Worm (Caenorhabditis elegans) whole organism, midembryonic: ENCODE measurements around the gene mig-22.

Source experiments
- T22C8.4 ChIP-seq: fragments of 200-800 bp; sonication (Bioruptor generic); IDR thresholded peaks from 2 replicates; pipeline ENCODE4 v1.3.6; 2022; ENCODE audit warnings: missing genetic modification characterization, missing compliant biosample characterization
- cog-1 ChIP-seq: sonication (generic microtip); optimal IDR thresholded peaks from 2 replicates; lab custom pipeline; 2016; ENCODE audit warnings: missing genetic modification characterization, missing compliant biosample characterization
- flt-1 ChIP-seq: fragments of 200-800 bp; sonication (Bioruptor generic); IDR thresholded peaks from 2 replicates; pipeline ENCODE4 v1.3.6; 2022; ENCODE audit warnings: missing genetic modification characterization, missing compliant biosample characterization
- klf-2 ChIP-seq: fragments of 200-800 bp; sonication (Bioruptor generic); conservative IDR thresholded peaks from 2 replicates; pipeline ENCODE4 v1.3.6; 2022; ENCODE audit warnings: missing genetic modification reagents, missing genetic modification characterization, missing compliant biosample characterization
- med-1 ChIP-seq: sonication (generic microtip); optimal IDR thresholded peaks from 2 replicates; lab custom pipeline; 2017; ENCODE audit warnings: missing genetic modification characterization, mild to moderate bottlenecking, missing compliant biosample characterization, antibody characterized with exemption, missing genetic modification reagents; ENCODE audit not compliant: insufficient read depth
- ref-1 ChIP-seq: fragments of 200-800 bp; sonication (Bioruptor generic); conservative IDR thresholded peaks from 2 replicates; pipeline ENCODE4 v1.3.6; 2022; ENCODE audit warnings: missing genetic modification reagents, missing genetic modification characterization, missing compliant biosample characterization
- tab-1 ChIP-seq: fragments of 200-800 bp; sonication (Bioruptor generic); IDR thresholded peaks from 2 replicates; pipeline ENCODE4 v1.3.6; 2022; ENCODE audit warnings: missing genetic modification characterization, missing compliant biosample characterization
- ztf-23 ChIP-seq: fragments of 200-800 bp; sonication (Bioruptor generic); IDR thresholded peaks from 2 replicates; pipeline ENCODE4 v1.3.6; 2022; ENCODE audit warnings: missing genetic modification reagents, missing genetic modification characterization, missing compliant biosample characterization
- ztf-29 ChIP-seq: fragments of 200-800 bp; sonication (Bioruptor generic); IDR thresholded peaks from 2 replicates; pipeline ENCODE4 v1.3.6; 2022; ENCODE audit warnings: missing genetic modification reagents, missing genetic modification characterization, missing compliant biosample characterization

mig-22 gene

DNA sequence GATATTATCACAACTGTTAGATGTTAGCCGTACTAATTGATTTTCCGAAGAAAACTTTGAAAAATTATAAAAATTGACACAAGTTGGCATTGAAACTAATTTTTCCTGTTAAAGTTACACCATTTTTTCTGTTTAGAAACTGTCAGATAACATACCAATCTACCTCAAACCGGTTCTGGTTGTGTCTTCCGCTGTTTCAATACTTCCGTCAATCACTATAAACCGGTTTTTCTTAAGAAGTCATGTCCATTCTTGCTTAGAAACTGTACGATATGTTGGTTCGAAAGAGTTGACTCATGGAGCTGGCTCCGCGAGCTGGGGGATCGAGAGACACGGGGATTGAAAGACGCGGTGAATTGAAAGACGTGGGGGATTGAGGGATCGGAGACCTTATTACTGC lies 3.1 kb upstream of the mig-22 start:
- TF ChIP-seq flt-1 (GFP tag; lab: Robert Waterston, UW): no peak
- TF ChIP-seq ztf-29 (GFP tag; lab: Robert Waterston, UW): no peak
- TF ChIP-seq T22C8.4 (GFP tag; lab: Robert Waterston, UW): no peak
- TF ChIP-seq klf-2 (GFP tag; lab: Robert Waterston, UW): no peak
- no peak for TF ChIP-seq cog-1
- TF ChIP-seq ref-1: no peak
- TF ChIP-seq med-1: no peak
- TF ChIP-seq ztf-23 (GFP tag; lab: Robert Waterston, UW): no peak
- TF ChIP-seq tab-1 (GFP tag; lab: Robert Waterston, UW): no peak

DNA sequence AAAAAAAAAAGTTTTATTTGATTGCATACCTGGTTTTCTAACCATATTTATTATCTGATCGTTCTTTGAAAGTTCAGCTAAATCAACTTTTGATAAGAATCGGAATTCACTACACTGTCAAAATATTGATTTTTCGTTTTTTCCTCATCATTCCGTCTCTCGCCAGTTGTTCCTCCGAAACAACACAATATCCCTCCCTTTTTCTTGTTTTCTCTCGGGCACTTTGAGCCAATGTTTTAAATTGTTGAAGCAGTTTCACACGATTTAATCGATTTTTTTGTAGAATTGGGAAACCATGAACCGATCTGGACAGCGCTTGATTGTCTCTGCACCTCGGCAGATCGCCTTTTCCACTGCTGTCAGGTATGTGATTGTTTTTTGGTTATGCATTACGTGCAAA lies 2.1 kb upstream of the mig-22 start, which contains the start of gene K02D10.1:
TSS of gene K02D10.1 (plus strand) at position 284 of the 400 bp plus-strand sequence.
- TF ChIP-seq ztf-23 (GFP tag; lab: Robert Waterston, UW) (no peak), ref-1 (no peak), flt-1 (GFP tag; lab: Robert Waterston, UW) (no peak), T22C8.4 (GFP tag; lab: Robert Waterston, UW) (peak; percentile 50; the same call in 1 of the 2 replicates), tab-1 (GFP tag; lab: Robert Waterston, UW) (no peak), cog-1 (no peak), ztf-29 (GFP tag; lab: Robert Waterston, UW) (no peak)

DNA sequence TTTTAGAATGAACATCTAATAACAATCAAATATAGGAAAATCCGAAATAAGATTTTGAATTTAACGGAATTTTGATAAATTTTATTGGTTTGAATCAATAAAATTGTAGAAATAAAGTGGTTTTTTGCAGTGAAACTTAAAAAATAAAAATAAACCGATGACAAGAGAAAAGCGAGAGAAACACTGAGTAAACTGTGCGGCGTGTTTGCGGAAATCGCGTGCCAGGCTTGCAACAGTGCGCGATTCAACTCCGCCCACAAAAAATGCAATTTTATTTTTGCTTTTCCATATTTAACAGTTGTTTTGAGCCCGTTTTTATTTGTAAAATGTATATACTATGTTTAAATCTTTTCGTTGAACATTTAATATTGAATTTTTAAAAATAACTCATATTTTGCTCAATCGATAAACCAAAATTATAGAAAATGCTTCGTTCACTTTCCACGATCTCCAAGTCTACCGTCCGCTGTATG lies 783 bp upstream of the mig-22 start, which contains the start of gene mtss-1:
TSS of gene mtss-1 (plus strand) at position 423 of the 473 bp plus-strand sequence.
- peak; percentile 88 for TF ChIP-seq ztf-23 (GFP tag; lab: Robert Waterston, UW)
- TF ChIP-seq ztf-29 (GFP tag; lab: Robert Waterston, UW): peak; percentile 75
- TF ChIP-seq ref-1: no peak
- TF ChIP-seq med-1: peak; percentile 94
- peak; percentile 76 for TF ChIP-seq klf-2 (GFP tag; lab: Robert Waterston, UW)
- TF ChIP-seq T22C8.4 (GFP tag; lab: Robert Waterston, UW): peak; percentile 71
- peak; percentile 71 for TF ChIP-seq cog-1
- TF ChIP-seq tab-1 (GFP tag; lab: Robert Waterston, UW): peak; percentile 87
- TF ChIP-seq flt-1 (GFP tag; lab: Robert Waterston, UW): peak; percentile 90

DNA sequence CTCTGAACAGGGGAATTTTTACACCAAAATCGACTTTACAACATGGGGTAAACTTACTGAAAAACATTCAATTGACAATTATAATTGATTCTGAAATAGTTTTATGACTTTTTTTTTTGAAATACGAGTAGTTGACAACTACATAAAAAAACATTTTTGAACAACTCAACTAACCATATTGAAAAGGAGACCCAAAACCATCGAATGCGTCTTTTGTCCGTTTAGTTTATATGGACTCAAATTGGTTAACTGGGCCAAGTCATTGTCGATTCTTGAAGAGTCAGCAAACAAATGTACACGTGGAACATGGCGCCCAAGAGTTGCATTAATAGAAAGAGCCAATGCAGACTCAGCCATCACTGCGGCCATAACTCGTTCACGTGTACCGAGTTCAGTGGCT lies 675 bp downstream of the mig-22 start:
- TF ChIP-seq ztf-29 (GFP tag; lab: Robert Waterston, UW): no peak
- no peak for TF ChIP-seq med-1
- TF ChIP-seq klf-2 (GFP tag; lab: Robert Waterston, UW): no peak
- TF ChIP-seq cog-1: no peak
- TF ChIP-seq flt-1 (GFP tag; lab: Robert Waterston, UW): no peak
- TF ChIP-seq tab-1 (GFP tag; lab: Robert Waterston, UW): no peak
- TF ChIP-seq ztf-23 (GFP tag; lab: Robert Waterston, UW): no peak
- TF ChIP-seq ref-1: no peak
- no peak for TF ChIP-seq T22C8.4 (GFP tag; lab: Robert Waterston, UW)

DNA sequence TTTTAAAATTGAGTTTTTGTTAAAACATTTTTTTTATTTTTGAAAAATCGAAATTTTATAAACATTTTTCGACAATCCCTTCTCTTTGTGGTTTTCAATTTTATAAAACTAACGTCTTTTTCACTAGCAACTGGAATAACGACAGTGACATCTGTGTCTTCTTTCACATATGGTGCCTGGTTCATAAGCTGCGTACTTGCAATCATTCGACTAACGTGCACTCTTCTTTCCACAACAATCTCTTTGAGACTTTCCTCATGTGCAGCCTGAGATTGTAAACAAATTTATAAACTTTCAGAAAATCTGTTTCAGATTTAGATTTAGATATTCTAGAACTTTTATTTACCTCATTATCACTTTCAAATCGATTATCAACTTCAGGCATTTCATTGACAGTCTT lies 2.1 kb downstream of the mig-22 start:
- no peak for TF ChIP-seq med-1
- TF ChIP-seq ztf-29 (GFP tag; lab: Robert Waterston, UW): no peak
- no peak for TF ChIP-seq ztf-23 (GFP tag; lab: Robert Waterston, UW)
- TF ChIP-seq tab-1 (GFP tag; lab: Robert Waterston, UW): no peak
- TF ChIP-seq klf-2 (GFP tag; lab: Robert Waterston, UW): no peak
- TF ChIP-seq flt-1 (GFP tag; lab: Robert Waterston, UW): no peak
- no peak for TF ChIP-seq T22C8.4 (GFP tag; lab: Robert Waterston, UW)
- TF ChIP-seq ref-1: no peak
- no peak for TF ChIP-seq cog-1

DNA sequence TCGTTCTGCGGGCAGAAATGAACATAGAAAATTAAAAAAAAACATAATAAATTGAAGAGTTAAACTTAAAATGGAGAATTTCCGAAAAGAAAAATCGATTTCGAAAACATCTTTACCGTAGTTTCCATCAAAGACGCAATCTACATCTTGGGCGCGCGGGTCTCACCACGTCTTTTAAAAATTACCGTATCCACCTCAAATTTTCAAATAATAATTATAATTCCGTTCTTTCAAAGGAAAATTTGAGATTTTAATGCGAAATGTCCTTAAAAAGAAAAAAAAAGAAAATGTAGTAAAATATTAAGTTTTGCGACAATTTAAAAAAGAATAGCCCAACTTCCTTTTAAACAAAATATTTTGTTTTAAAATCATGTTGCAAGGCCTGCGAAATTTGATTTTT lies 4.0 kb downstream of the mig-22 start:
- TF ChIP-seq ztf-29 (GFP tag; lab: Robert Waterston, UW): no peak
- no peak for TF ChIP-seq flt-1 (GFP tag; lab: Robert Waterston, UW)
- TF ChIP-seq cog-1: no peak
- TF ChIP-seq ztf-23 (GFP tag; lab: Robert Waterston, UW): no peak
- no peak for TF ChIP-seq ref-1
- no peak for TF ChIP-seq tab-1 (GFP tag; lab: Robert Waterston, UW)
- TF ChIP-seq klf-2 (GFP tag; lab: Robert Waterston, UW): no peak
- no peak for TF ChIP-seq T22C8.4 (GFP tag; lab: Robert Waterston, UW)
- no peak for TF ChIP-seq med-1

DNA sequence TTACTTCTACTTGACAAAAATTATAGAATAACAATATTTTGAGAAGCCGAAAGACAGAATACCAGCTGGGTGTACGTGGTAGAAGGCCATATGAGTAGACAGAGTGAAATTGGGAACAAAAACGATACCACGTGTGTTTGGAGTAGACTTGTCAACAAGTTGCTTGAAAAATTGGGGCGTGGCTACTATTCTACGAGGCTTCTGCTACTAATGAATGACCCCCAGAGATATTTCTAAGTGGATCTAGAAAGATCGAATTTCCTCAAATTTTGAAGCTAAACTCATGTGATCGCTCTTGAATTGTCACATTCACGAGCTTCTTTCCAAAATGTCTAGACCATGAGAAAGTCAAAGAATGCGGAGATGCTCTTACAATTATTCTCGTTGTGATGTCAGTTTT lies 5.1 kb downstream of the mig-22 start:
- TF ChIP-seq klf-2 (GFP tag; lab: Robert Waterston, UW) (no peak), cog-1 (no peak), med-1 (no peak), flt-1 (GFP tag; lab: Robert Waterston, UW) (no peak), ztf-23 (GFP tag; lab: Robert Waterston, UW) (no peak), ztf-29 (GFP tag; lab: Robert Waterston, UW) (no peak), T22C8.4 (GFP tag; lab: Robert Waterston, UW) (no peak), tab-1 (GFP tag; lab: Robert Waterston, UW) (no peak)

DNA sequence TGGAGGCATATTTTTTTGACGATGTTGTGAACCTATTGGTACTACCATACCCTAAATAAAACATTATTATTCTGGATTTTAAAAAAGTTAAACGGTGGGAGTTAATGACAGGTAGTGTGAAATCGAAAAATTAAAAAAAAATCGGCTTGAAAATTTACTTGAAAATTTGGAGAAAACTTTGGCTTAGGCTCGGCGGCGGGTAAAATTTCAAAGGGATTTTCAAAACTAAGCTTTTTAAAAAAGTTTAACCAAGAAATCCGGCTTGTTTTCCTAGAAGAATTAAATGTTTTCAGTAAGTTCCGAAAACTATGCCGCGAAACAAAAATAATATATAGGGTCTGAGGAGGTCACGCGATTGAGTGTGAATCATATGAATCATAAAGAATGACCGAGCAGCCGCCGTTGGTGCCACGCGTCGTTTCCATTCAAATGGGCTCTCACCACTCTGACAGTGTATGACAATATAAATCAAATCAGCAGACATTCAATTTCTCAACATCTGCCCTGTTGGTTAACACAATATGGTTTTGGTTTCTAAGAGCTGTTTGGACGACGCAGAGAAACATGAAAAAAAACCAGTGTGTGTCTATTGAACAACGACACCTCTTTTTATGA lies 6.0 kb downstream of the mig-22 start, which contains the start of gene aak-1:
TSS of gene aak-1 (minus strand) at position 51 of the 615 bp plus-strand sequence.
- TF ChIP-seq T22C8.4 (GFP tag; lab: Robert Waterston, UW) (no peak), flt-1 (GFP tag; lab: Robert Waterston, UW) (no peak)

DNA sequence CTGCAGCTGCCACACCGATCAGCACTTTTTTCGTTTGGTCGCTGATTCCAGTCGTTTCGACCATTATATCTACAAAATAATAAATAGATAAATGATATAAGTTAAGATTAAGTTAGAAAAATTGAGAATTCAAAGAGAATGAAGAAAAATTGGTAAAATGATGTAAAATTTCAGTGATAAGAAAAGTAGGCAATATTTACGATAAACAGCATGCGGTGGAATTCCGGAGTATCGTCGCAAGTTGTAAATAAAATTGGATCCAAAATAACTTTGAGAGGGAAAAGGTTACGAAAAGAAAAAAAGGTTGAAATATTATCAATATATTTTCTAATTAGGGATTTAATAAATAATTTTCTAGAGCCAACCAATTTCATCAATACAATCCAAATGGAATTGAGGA lies 12.5 kb downstream of the mig-22 start, which contains the start of gene tomm-70:
TSS of gene tomm-70 (minus strand) at position 69 of the 400 bp plus-strand sequence.
- TF ChIP-seq T22C8.4 (GFP tag; lab: Robert Waterston, UW) (no peak), klf-2 (GFP tag; lab: Robert Waterston, UW) (no peak), ref-1 (no peak), tab-1 (GFP tag; lab: Robert Waterston, UW) (no peak), cog-1 (no peak), flt-1 (GFP tag; lab: Robert Waterston, UW) (no peak), med-1 (no peak), ztf-29 (GFP tag; lab: Robert Waterston, UW) (no peak), ztf-23 (GFP tag; lab: Robert Waterston, UW) (no peak)

DNA sequence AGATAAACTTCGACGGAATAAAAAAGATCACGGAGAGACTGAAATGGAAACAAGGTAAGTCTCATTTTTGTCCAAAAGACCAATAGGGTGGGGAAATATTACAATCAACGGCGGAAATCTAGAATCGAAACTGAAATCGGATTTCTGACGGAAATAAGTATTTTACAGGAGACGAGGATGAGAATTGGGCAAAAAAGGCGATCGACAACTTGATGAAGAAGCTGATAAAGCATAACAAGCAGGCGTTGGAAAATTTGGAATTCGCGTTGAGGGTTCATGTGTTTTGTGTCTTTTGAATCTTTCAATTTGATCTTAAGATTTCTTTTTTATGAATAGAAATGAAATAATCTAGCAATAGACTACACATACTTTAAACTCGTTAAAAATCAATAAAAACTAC lies 16.5 kb downstream of the mig-22 start, which contains the start of gene ugtp-1:
TSS of gene ugtp-1 (minus strand) at position 101 of the 400 bp plus-strand sequence.
- no peak for TF ChIP-seq ref-1
- TF ChIP-seq tab-1 (GFP tag; lab: Robert Waterston, UW): no peak
- no peak for TF ChIP-seq ztf-23 (GFP tag; lab: Robert Waterston, UW)
- no peak for TF ChIP-seq flt-1 (GFP tag; lab: Robert Waterston, UW)
- TF ChIP-seq ztf-29 (GFP tag; lab: Robert Waterston, UW): no peak
